Worm (Caenorhabditis elegans): ENCODE data around the gene snb-1.

DNA sequence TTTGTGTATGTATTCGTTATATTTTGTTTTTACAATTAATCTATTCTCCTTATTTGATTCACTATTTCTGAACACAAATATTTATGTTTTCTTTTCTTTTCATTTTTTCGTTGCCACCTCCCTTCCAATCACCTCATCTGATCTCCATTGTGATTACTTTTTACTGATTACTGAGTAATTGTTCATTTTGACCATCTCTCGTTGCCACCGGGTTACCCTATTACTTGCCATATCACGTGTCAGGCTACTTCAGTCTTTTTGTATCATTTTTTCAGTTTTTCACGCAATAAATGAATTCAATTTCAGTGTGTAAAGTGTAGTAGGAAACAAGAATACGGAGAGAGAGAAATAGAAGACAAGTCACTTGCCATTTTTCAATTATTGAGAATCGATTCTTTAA, 4.2 kb downstream of the snb-1 start, which contains the start of gene T10H9.8:
- TF ChIP-seq lsy-12 (tag; optimal IDR thresholded peaks at IDR 0.05) = no peak
- TF ChIP-seq pqm-1 (tag; optimal IDR thresholded peaks at IDR 0.05) = no peak
- TF ChIP-seq pha-4 (tag; optimal IDR thresholded peaks at IDR 0.05) = no peak
- TF ChIP-seq sea-2 (GFP tag; optimal IDR thresholded peaks at IDR 0.05) = no peak
- no peak for TF ChIP-seq unc-62 (GFP tag; optimal IDR thresholded peaks at IDR 0.05)
- no peak for TF ChIP-seq fkh-10 (GFP tag; optimal IDR thresholded peaks at IDR 0.05)

All from whole organism, L3 larva.